Worm (Caenorhabditis elegans) whole organism, mixed stage, embryonic: ENCODE measurements around the gene svh-11.

ENCODE experiments used
- blmp-1 ChIP-seq: fragments of 150-350 bp; optimal IDR thresholded peaks from 2 replicates; lab custom pipeline; 2014; ENCODE audit warnings: missing biosample characterization, missing genetic modification characterization
- elt-3 ChIP-seq: fragments of 150-350 bp; optimal IDR thresholded peaks from 2 replicates; lab custom pipeline; 2014; ENCODE audit warnings: missing biosample characterization, missing genetic modification characterization
- hlh-1 ChIP-seq: fragments of 150-350 bp; optimal IDR thresholded peaks from 2 replicates; lab custom pipeline; 2014; ENCODE audit warnings: missing biosample characterization, missing genetic modification reagents, missing genetic modification characterization
- lin-13 ChIP-seq: fragments of 150-350 bp; optimal IDR thresholded peaks from 2 replicates; lab custom pipeline; 2014; ENCODE audit warnings: missing biosample characterization, missing genetic modification characterization
- mls-2 ChIP-seq: sonication (generic microtip); optimal IDR thresholded peaks from 2 replicates; lab custom pipeline; 2016; ENCODE audit warnings: mild to moderate bottlenecking, missing genetic modification characterization, moderate library complexity, missing compliant biosample characterization
- nhr-76 ChIP-seq: sonication (generic microtip); optimal IDR thresholded peaks from 2 replicates; lab custom pipeline; 2017; ENCODE audit warnings: missing biosample characterization, missing genetic modification characterization
- pha-4 ChIP-seq: fragments of 150-350 bp; optimal IDR thresholded peaks from 2 replicates; lab custom pipeline; 2018; ENCODE audit warnings: missing biosample characterization, missing genetic modification reagents, missing genetic modification characterization
- zip-8 ChIP-seq: fragments of 150-350 bp; optimal IDR thresholded peaks from 2 replicates; lab custom pipeline; 2014; ENCODE audit warnings: missing biosample characterization, missing genetic modification characterization

- TF ChIP-seq zip-8 (tag; lab: Kevin White, UChicago) (no peak), nhr-76 (tag; lab: Kevin White, UChicago) (no peak), lin-13 (tag; lab: Kevin White, UChicago) (no peak), elt-3 (tag; lab: Kevin White, UChicago) (no peak), mls-2 (tag; lab: Kevin White, UChicago) (no peak), blmp-1 (no peak), pha-4 (tag; lab: Kevin White, UChicago) (no peak), hlh-1 (tag; lab: Kevin White, UChicago) (no peak)
Measured at ce11 chrV:2200402-2200801, 6.5 kb upstream of the svh-11 start.
